Worm (Caenorhabditis elegans): ENCODE results near the gene eif-3.G.

DNA sequence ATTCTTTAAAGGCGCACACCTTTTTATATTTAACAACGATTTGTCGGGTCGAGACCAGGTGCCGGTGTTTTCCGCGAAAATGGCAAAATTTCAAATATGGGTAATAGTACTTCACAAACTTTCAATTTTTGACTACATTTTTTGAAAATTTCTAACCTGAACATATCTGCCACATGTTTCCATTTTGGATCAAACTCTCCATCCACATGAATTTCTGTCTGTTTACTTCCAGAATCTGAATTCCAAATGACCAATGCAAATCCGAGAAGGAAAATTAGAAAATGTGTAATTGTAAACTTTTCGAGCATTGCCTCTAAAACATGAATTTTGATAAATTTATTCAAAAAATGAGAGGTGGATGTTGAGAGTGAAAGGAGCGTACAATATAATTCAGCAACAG is 37.6 kb downstream of the eif-3.G start, which contains the start of gene lact-4:
- TF ChIP-seq elt-1 (tag; optimal IDR thresholded peaks at IDR 0.05; ENCODE audit: borderline replicate concordance, insufficient read depth) (no peak), hlh-1 (tag; optimal IDR thresholded peaks at IDR 0.05) (no peak), snpc-4 (tag; optimal IDR thresholded peaks at IDR 0.05) (no peak), ztf-11 (tag; optimal IDR thresholded peaks at IDR 0.05) (no peak)

Measured in whole organism, mixed stage, embryonic.